Worm (Caenorhabditis elegans) whole organism, L4 larva: ENCODE data around the gene C05G5.3.
A peak's percentile ranks its signal among the peaks of the same experiment; 100 is the strongest.

Experiments
- F37D6.2 ChIP-seq: sonication (generic microtip); optimal IDR thresholded peaks from 2 replicates; lab custom pipeline; 2016; ENCODE audit warnings: mild to moderate bottlenecking, missing genetic modification characterization, missing compliant biosample characterization
- R02D3.7 ChIP-seq: fragments of 150-350 bp; sonication (generic microtip); optimal IDR thresholded peaks from 3 replicates; lab custom pipeline; 2014; ENCODE audit warnings: missing biosample characterization, missing genetic modification characterization
- T26A8.4 ChIP-seq: fragments of 200-800 bp; sonication (Bioruptor generic); IDR thresholded peaks from 2 replicates; pipeline ENCODE4 v1.3.6; 2022; ENCODE audit warnings: missing genetic modification characterization, missing compliant biosample characterization
- Y75B8A.6 ChIP-seq: fragments of 200-800 bp; sonication (Bioruptor generic); IDR thresholded peaks from 2 replicates; pipeline ENCODE4 v1.3.6; 2022; ENCODE audit warnings: missing genetic modification reagents, missing genetic modification characterization, missing compliant biosample characterization
- ceh-20 ChIP-seq: fragments of 200-800 bp; sonication (Bioruptor generic); IDR thresholded peaks from 2 replicates; pipeline ENCODE4 v1.3.6; 2022; ENCODE audit warnings: missing genetic modification reagents, missing genetic modification characterization, missing compliant biosample characterization
- ceh-28 ChIP-seq: fragments of 150-350 bp; optimal IDR thresholded peaks from 2 replicates; lab custom pipeline; 2014; ENCODE audit warnings: missing biosample characterization, missing genetic modification reagents, missing genetic modification characterization
- ceh-32 ChIP-seq: sonication (generic microtip); optimal IDR thresholded peaks from 2 replicates; lab custom pipeline; 2016; ENCODE audit warnings: mild to moderate bottlenecking, missing genetic modification characterization, missing compliant biosample characterization; ENCODE audit not compliant: poor library complexity
- ceh-82 ChIP-seq: sonication (generic microtip); optimal IDR thresholded peaks from 2 replicates; lab custom pipeline; 2017; ENCODE audit warnings: missing biosample characterization, missing genetic modification characterization
- cey-2 ChIP-seq: sonication (generic microtip); optimal IDR thresholded peaks from 3 replicates; lab custom pipeline; 2017; ENCODE audit warnings: missing genetic modification characterization, mild to moderate bottlenecking, missing compliant biosample characterization, antibody characterized with exemption, borderline replicate concordance; ENCODE audit not compliant: insufficient read depth
- daf-16 ChIP-seq, 3 experiments: sonication (generic microtip); optimal IDR thresholded peaks; 2 replicates each; lab custom pipeline; 2016 to 2017; ENCODE audit warnings: missing genetic modification characterization in 3 of 3, missing genetic modification reagents in 3 of 3, mild to moderate bottlenecking in 2 of 3, missing compliant biosample characterization in 2 of 3, missing biosample characterization in 1 of 3, moderate library complexity in 1 of 3
- dmd-8 ChIP-seq: fragments of 200-800 bp; sonication (Bioruptor generic); IDR thresholded peaks from 2 replicates; pipeline ENCODE4 v1.3.6; 2022; ENCODE audit warnings: missing genetic modification characterization, missing compliant biosample characterization
- duxl-1 ChIP-seq: sonication (generic microtip); optimal IDR thresholded peaks from 2 replicates; lab custom pipeline; 2016; ENCODE audit warnings: mild to moderate bottlenecking, missing genetic modification characterization, moderate library complexity, missing compliant biosample characterization; ENCODE audit not compliant: poor library complexity
- dve-1 ChIP-seq: sonication (generic microtip); optimal IDR thresholded peaks from 2 replicates; lab custom pipeline; 2017; ENCODE audit warnings: antibody characterized with exemption, mild to moderate bottlenecking, missing genetic modification characterization, missing compliant biosample characterization; ENCODE audit not compliant: insufficient read depth
- fos-1 ChIP-seq: fragments of 150-350 bp; optimal IDR thresholded peaks from 2 replicates; lab custom pipeline; 2014; ENCODE audit warnings: missing biosample characterization, missing genetic modification characterization
- hlh-30 ChIP-seq: sonication (generic microtip); optimal IDR thresholded peaks from 2 replicates; lab custom pipeline; 2017; ENCODE audit warnings: antibody characterized with exemption, mild to moderate bottlenecking, missing genetic modification characterization, missing compliant biosample characterization; ENCODE audit not compliant: insufficient read depth
- hmg-1.1 ChIP-seq: fragments of 200-800 bp; sonication (Bioruptor generic); IDR thresholded peaks from 2 replicates; pipeline ENCODE4 v1.3.6; 2022; ENCODE audit warnings: missing genetic modification reagents, missing genetic modification characterization, missing compliant biosample characterization
- lin-13 ChIP-seq: fragments of 150-350 bp; optimal IDR thresholded peaks from 2 replicates; lab custom pipeline; 2014; ENCODE audit warnings: missing biosample characterization, missing genetic modification reagents, missing genetic modification characterization
- madf-5 ChIP-seq, 2 experiments: fragments of 200-800 bp; sonication (Bioruptor generic); IDR thresholded peaks; 2 replicates each; pipeline ENCODE4 v1.3.6; 2022; ENCODE audit warnings: missing compliant biosample characterization in 2 of 2, missing genetic modification characterization in 2 of 2
- madf-9 ChIP-seq: fragments of 200-800 bp; sonication (Bioruptor generic); conservative IDR thresholded peaks from 2 replicates; pipeline ENCODE4 v1.3.6; 2022; ENCODE audit warnings: missing genetic modification reagents, missing genetic modification characterization, missing compliant biosample characterization
- mdl-1 ChIP-seq, 2 experiments: fragments of 150-350 bp in 1 of 2; sonication (generic microtip) in 1 of 2; optimal IDR thresholded peaks; 2 replicates each; lab custom pipeline; 2014 to 2017; ENCODE audit warnings: missing biosample characterization in 2 of 2, missing genetic modification characterization in 2 of 2
- nhr-102 ChIP-seq: sonication (generic microtip); optimal IDR thresholded peaks from 2 replicates; lab custom pipeline; 2016; ENCODE audit warnings: mild to moderate bottlenecking, missing genetic modification characterization, moderate library complexity, missing compliant biosample characterization
- nhr-11 ChIP-seq: fragments of 150-350 bp; optimal IDR thresholded peaks from 2 replicates; lab custom pipeline; 2014; ENCODE audit warnings: missing biosample characterization, missing genetic modification characterization
- nhr-237 ChIP-seq: sonication (generic microtip); optimal IDR thresholded peaks from 2 replicates; lab custom pipeline; 2017; ENCODE audit warnings: missing biosample characterization, missing genetic modification characterization
- nhr-25 ChIP-seq: sonication (generic microtip); optimal IDR thresholded peaks from 2 replicates; lab custom pipeline; 2017; ENCODE audit warnings: missing genetic modification characterization, mild to moderate bottlenecking, missing compliant biosample characterization, antibody characterized with exemption, moderate library complexity, borderline replicate concordance; ENCODE audit not compliant: insufficient read depth
- nhr-28 ChIP-seq: fragments of 150-350 bp; optimal IDR thresholded peaks from 2 replicates; lab custom pipeline; 2014; ENCODE audit warnings: missing biosample characterization, missing genetic modification characterization
- nhr-42 ChIP-seq: fragments of 200-800 bp; sonication (Bioruptor generic); IDR thresholded peaks from 2 replicates; pipeline ENCODE4 v1.3.6; 2022; ENCODE audit warnings: missing genetic modification characterization, missing compliant biosample characterization
- nhr-48 ChIP-seq: sonication (generic microtip); optimal IDR thresholded peaks from 2 replicates; lab custom pipeline; 2016; ENCODE audit warnings: mild to moderate bottlenecking, missing genetic modification characterization, missing compliant biosample characterization
- nhr-77 ChIP-seq: fragments of 150-350 bp; optimal IDR thresholded peaks from 2 replicates; lab custom pipeline; 2014; ENCODE audit warnings: missing biosample characterization, missing genetic modification characterization
- pqm-1 ChIP-seq: sonication (generic microtip); optimal IDR thresholded peaks from 2 replicates; lab custom pipeline; 2017; ENCODE audit warnings: missing biosample characterization, missing genetic modification characterization
- snpc-1.2 ChIP-seq: fragments of 200-800 bp; sonication (Bioruptor generic); IDR thresholded peaks from 2 replicates; pipeline ENCODE4 v1.3.6; 2022; ENCODE audit warnings: missing genetic modification reagents, missing genetic modification characterization, missing compliant biosample characterization
- snpc-4 ChIP-seq: fragments of 150-350 bp; optimal IDR thresholded peaks from 2 replicates; lab custom pipeline; 2014; ENCODE audit warnings: missing biosample characterization, missing genetic modification characterization
- spr-1 ChIP-seq: sonication (generic microtip); optimal IDR thresholded peaks from 2 replicates; lab custom pipeline; 2016; ENCODE audit warnings: mild to moderate bottlenecking, missing genetic modification characterization, missing compliant biosample characterization
- spr-3 ChIP-seq: fragments of 200-800 bp; sonication (Bioruptor generic); optimal IDR thresholded peaks from 2 replicates; lab custom pipeline; 2018; ENCODE audit warnings: mild to moderate bottlenecking, missing genetic modification characterization, missing compliant biosample characterization
- tag-97 ChIP-seq: fragments of 200-800 bp; sonication (Bioruptor generic); IDR thresholded peaks from 2 replicates; pipeline ENCODE4 v1.3.6; 2022; ENCODE audit warnings: missing genetic modification characterization, missing compliant biosample characterization
- unc-62 ChIP-seq, 3 experiments: fragments of 150-350 bp in 1 of 3; sonication (generic microtip); optimal IDR thresholded peaks in 2 of 3; peaks in 1 of 3; 1 replicate in 1 of 3; 2 replicates in 2 of 3; lab custom pipeline; 2014 to 2017; ENCODE audit warnings: missing biosample characterization in 3 of 3, missing genetic modification characterization in 3 of 3, missing genetic modification reagents in 3 of 3, missing genotype in 1 of 3
- vab-7 ChIP-seq: fragments of 200-800 bp; sonication (Bioruptor generic); IDR thresholded peaks from 2 replicates; pipeline ENCODE4 v1.3.6; 2022; ENCODE audit warnings: missing genetic modification reagents, missing genetic modification characterization, missing compliant biosample characterization

C05G5.3 gene

ce11 chrX:14744496-14744895, 7.3 kb downstream of the C05G5.3 start (continued):
- TF ChIP-seq daf-16 (GFP tag; optimal IDR thresholded peaks at IDR 0.05; lab: Kevin White, UChicago): peak in 1 of 2 experiments; percentile 39
- TF ChIP-seq daf-16 (tag; optimal IDR thresholded peaks at IDR 0.05; lab: Kevin White, UChicago): peak; percentile 82
- TF ChIP-seq snpc-1.2 (GFP tag; lab: Robert Waterston, UW): no peak
- TF ChIP-seq ceh-28 (tag; lab: Kevin White, UChicago): no peak
- peak; percentile 60; the same call in 1 of the 2 replicates for TF ChIP-seq hmg-1.1 (GFP tag; lab: Robert Waterston, UW)
- no peak for TF ChIP-seq tag-97 (GFP tag; lab: Robert Waterston, UW)
- no peak for TF ChIP-seq vab-7 (GFP tag; lab: Robert Waterston, UW)
- TF ChIP-seq nhr-77 (tag; lab: Kevin White, UChicago): no peak
- TF ChIP-seq pqm-1: peak; percentile 22
- peak; percentile 11 for TF ChIP-seq nhr-28
- no peak for TF ChIP-seq dmd-8 (GFP tag; lab: Robert Waterston, UW)
- peak; percentile 45 for TF ChIP-seq spr-1 (tag; lab: Kevin White, UChicago)
- TF ChIP-seq Y75B8A.6 (GFP tag; lab: Robert Waterston, UW): no peak
- peak; percentile 8 for TF ChIP-seq ceh-32 (tag; lab: Kevin White, UChicago)
- no peak for TF ChIP-seq nhr-25 (tag; lab: Kevin White, UChicago)
- no peak for TF ChIP-seq R02D3.7
- TF ChIP-seq spr-3 (GFP tag; lab: Kevin White, UChicago): no peak
- TF ChIP-seq nhr-11 (tag; lab: Kevin White, UChicago): no peak
- TF ChIP-seq madf-5 (GFP tag; IDR thresholded peaks at IDR 0.05; lab: Robert Waterston, UW): no peak
- no peak for TF ChIP-seq snpc-4 (tag; lab: Kevin White, UChicago)

- no peak for TF ChIP-seq ceh-28 (tag; lab: Kevin White, UChicago)
- TF ChIP-seq unc-62 (GFP tag; optimal IDR thresholded peaks at IDR 0.05 in 1 of 2; lab: Kevin White, UChicago): peak in 1 of 2 experiments; percentile 97
- TF ChIP-seq unc-62 (tag; optimal IDR thresholded peaks at IDR 0.05; lab: Kevin White, UChicago): no peak
- TF ChIP-seq ceh-20 (GFP tag; lab: Robert Waterston, UW): no peak
- no peak for TF ChIP-seq madf-9 (GFP tag; lab: Robert Waterston, UW)
- no peak for TF ChIP-seq cey-2 (tag; lab: Kevin White, UChicago)
- TF ChIP-seq ceh-32 (tag; lab: Kevin White, UChicago): no peak
Measured at ce11 chrX:14743780-14744179, 8.0 kb downstream of the C05G5.3 start, which contains the start of gene C05G5.7. C05G5.7 (minus strand) TSS chrX:14743780.

- peak; percentile 22 for TF ChIP-seq duxl-1 (tag; lab: Kevin White, UChicago)
- TF ChIP-seq nhr-237: no peak
- TF ChIP-seq T26A8.4: peak; percentile 82
- TF ChIP-seq nhr-102: peak; percentile 59
- no peak for TF ChIP-seq R02D3.7
- TF ChIP-seq fos-1: no peak
- TF ChIP-seq daf-16 (GFP tag; optimal IDR thresholded peaks at IDR 0.05; lab: Kevin White, UChicago): peak in 1 of 2 experiments; percentile 45
- TF ChIP-seq daf-16 (tag; optimal IDR thresholded peaks at IDR 0.05; lab: Kevin White, UChicago): no peak
- peak; percentile 9 for TF ChIP-seq nhr-48 (tag; lab: Kevin White, UChicago)
- peak; percentile 21 for TF ChIP-seq F37D6.2 (tag; lab: Kevin White, UChicago)
- peak; percentile 56 for TF ChIP-seq dve-1
- TF ChIP-seq nhr-42 (GFP tag; lab: Robert Waterston, UW): 0 out of 2 replicates have a peak, but pooled peaks have one; percentile 42
Measured at ce11 chrX:14743210-14743609, 8.6 kb downstream of the C05G5.3 start.

ce11 chrX:14740019-14740418, 11.8 kb downstream of the C05G5.3 start, which contains the start of gene C05G5.1:
C05G5.1 (minus strand) TSS chrX:14740119.
- TF ChIP-seq nhr-28: peak; percentile 44
- peak in 1 of 2 experiments; percentile 47 for TF ChIP-seq mdl-1 (tag; optimal IDR thresholded peaks at IDR 0.05; lab: Kevin White, UChicago)
- TF ChIP-seq hlh-30 (tag; lab: Kevin White, UChicago): peak; percentile 9
- TF ChIP-seq ceh-82: no peak
- no peak for TF ChIP-seq lin-13 (GFP tag; lab: Kevin White, UChicago)
